Fruit fly (Drosophila melanogaster) whole organism, pupa: ENCODE results near the gene CG34303.

Source experiments
- CG13204 ChIP-seq: fragments of 200-800 bp; sonication (Bioruptor generic); optimal IDR thresholded peaks from 2 replicates; lab custom pipeline; 2018; ENCODE audit warnings: missing biosample characterization, mild to moderate bottlenecking, missing genetic modification characterization, moderate library complexity
- CG15710 ChIP-seq: fragments of 200-800 bp; sonication (Bioruptor generic); optimal IDR thresholded peaks from 2 replicates; lab custom pipeline; 2018; ENCODE audit warnings: missing biosample characterization, mild to moderate bottlenecking, missing genetic modification characterization, moderate library complexity
- CG17806 ChIP-seq: fragments of 200-800 bp; sonication (Bioruptor generic); optimal IDR thresholded peaks from 2 replicates; lab custom pipeline; 2018; ENCODE audit warnings: missing biosample characterization, mild to moderate bottlenecking, missing genetic modification characterization, moderate library complexity
- CG8159 ChIP-seq: fragments of 200-800 bp; sonication (Bioruptor generic); optimal IDR thresholded peaks from 3 replicates; lab custom pipeline; 2018; ENCODE audit warnings: missing biosample characterization, mild to moderate bottlenecking, missing genetic modification characterization, moderate library complexity
- D1 ChIP-seq: fragments of 200-800 bp; sonication (Bioruptor generic); optimal IDR thresholded peaks from 2 replicates; lab custom pipeline; 2018; ENCODE audit warnings: missing biosample characterization, mild to moderate bottlenecking, missing genetic modification characterization, moderate library complexity
- Pif1A ChIP-seq: fragments of 200-800 bp; sonication (Bioruptor generic); optimal IDR thresholded peaks from 3 replicates; lab custom pipeline; 2016; ENCODE audit warnings: missing biosample characterization, missing genetic modification characterization
- Pif1B ChIP-seq: fragments of 200-800 bp; sonication (Bioruptor generic); optimal IDR thresholded peaks from 3 replicates; lab custom pipeline; 2016; ENCODE audit warnings: missing biosample characterization, missing genetic modification characterization
- Snoo ChIP-seq: fragments of 200-800 bp; sonication (Bioruptor generic); optimal IDR thresholded peaks from 3 replicates; lab custom pipeline; 2017; ENCODE audit warnings: missing biosample characterization, mild to moderate bottlenecking, missing genetic modification characterization, inconsistent platforms
- fd96Ca ChIP-seq: fragments of 200-800 bp; sonication (Bioruptor generic); IDR thresholded peaks from 3 replicates; pipeline ENCODE4 v1.3.6; 2022; ENCODE audit warnings: missing biosample characterization, missing genetic modification characterization

DNA sequence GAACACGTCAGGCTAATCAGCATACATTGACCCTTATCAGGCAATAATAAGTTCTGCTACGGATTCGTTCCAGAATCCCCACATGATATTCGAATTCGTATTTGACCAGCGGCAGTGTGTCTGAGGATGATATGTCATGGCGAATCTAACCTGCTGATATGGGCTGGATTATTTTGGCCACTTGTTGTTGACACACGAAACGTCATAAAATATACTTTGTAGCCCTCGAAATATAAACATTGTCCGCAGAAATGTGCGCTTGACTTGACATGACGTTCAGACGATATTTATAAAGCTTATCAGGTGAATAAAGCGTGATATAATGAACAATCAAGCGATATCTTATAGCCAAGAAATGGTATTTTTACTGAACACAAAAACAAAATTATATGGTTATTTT is 14.7 kb upstream of the CG34303 start:
- TF ChIP-seq CG13204 (GFP tag; lab: Kevin White, UChicago) (no peak), CG17806 (tag; lab: Kevin White, UChicago) (no peak), D1 (no peak), CG15710 (tag; lab: Kevin White, UChicago) (no peak), Pif1B (GFP tag; lab: Kevin White, UChicago) (no peak), fd96Ca (GFP tag; lab: Robert Waterston, UW) (no peak), Pif1A (GFP tag; lab: Kevin White, UChicago) (no peak), Snoo (no peak), CG8159 (tag; lab: Kevin White, UChicago) (no peak)
